Fruit fly (Drosophila melanogaster) whole organism, embryonic: ENCODE results near the gene Pka-C3.

ENCODE experiments used
- Abd-B ChIP-seq: fragments of 200-800 bp; sonication (Bioruptor generic); optimal IDR thresholded peaks from 2 replicates; lab custom pipeline; 2018; ENCODE audit warnings: missing biosample characterization, mild to moderate bottlenecking, missing genetic modification characterization, moderate library complexity
- C15 ChIP-seq: fragments of 200-800 bp; sonication (Bioruptor generic); IDR thresholded peaks from 3 replicates; pipeline ENCODE4 v1.3.6; 2022; ENCODE audit warnings: missing biosample characterization, missing genetic modification characterization
- CG13296 ChIP-seq: fragments of 200-800 bp; sonication (Bioruptor generic); optimal IDR thresholded peaks from 3 replicates; lab custom pipeline; 2018; ENCODE audit warnings: missing biosample characterization, mild to moderate bottlenecking, missing genetic modification characterization
- CG13894 ChIP-seq: fragments of 200-800 bp; sonication (Bioruptor generic); optimal IDR thresholded peaks from 3 replicates; lab custom pipeline; 2018; ENCODE audit warnings: missing biosample characterization, mild to moderate bottlenecking, missing genetic modification characterization, moderate library complexity
- CG14965 ChIP-seq: fragments of 200-800 bp; sonication (Bioruptor generic); optimal IDR thresholded peaks from 2 replicates; lab custom pipeline; 2016; ENCODE audit warnings: missing biosample characterization, missing genetic modification characterization, borderline replicate concordance
- CG17359 ChIP-seq: fragments of 200-800 bp; sonication (Bioruptor generic); optimal IDR thresholded peaks from 3 replicates; lab custom pipeline; 2018; ENCODE audit warnings: missing biosample characterization, mild to moderate bottlenecking, missing genetic modification characterization, moderate library complexity
- CG7987 ChIP-seq: fragments of 200-800 bp; sonication (Bioruptor generic); optimal IDR thresholded peaks from 2 replicates; lab custom pipeline; 2018; ENCODE audit warnings: missing biosample characterization, mild to moderate bottlenecking, missing genetic modification characterization, moderate library complexity
- CG9817 ChIP-seq: fragments of 200-800 bp; sonication (Bioruptor generic); optimal IDR thresholded peaks from 2 replicates; lab custom pipeline; 2018; ENCODE audit warnings: missing biosample characterization, mild to moderate bottlenecking, missing genetic modification characterization, moderate library complexity
- CrebB ChIP-seq: fragments of 200-800 bp; sonication (Bioruptor generic); optimal IDR thresholded peaks from 3 replicates; lab custom pipeline; 2018; ENCODE audit warnings: missing biosample characterization, mild to moderate bottlenecking, missing genetic modification characterization
- Dll ChIP-seq: fragments of 200-800 bp; sonication (Bioruptor generic); IDR thresholded peaks from 4 replicates; pipeline ENCODE4 v1.3.6; 2022; ENCODE audit warnings: missing biosample characterization, missing genetic modification characterization; ENCODE audit not compliant: partially characterized antibody
- Gug ChIP-seq: fragments of 200-800 bp; sonication (Bioruptor generic); IDR thresholded peaks from 4 replicates; pipeline ENCODE4 v1.3.6; 2022; ENCODE audit warnings: missing biosample characterization, missing genetic modification characterization
- TFAM ChIP-seq: fragments of 200-800 bp; sonication (Bioruptor generic); optimal IDR thresholded peaks from 2 replicates; lab custom pipeline; 2017; ENCODE audit warnings: missing biosample characterization, missing genetic modification characterization, inconsistent platforms
- cato ChIP-seq: fragments of 200-800 bp; sonication (Bioruptor generic); optimal IDR thresholded peaks from 2 replicates; lab custom pipeline; 2016; ENCODE audit warnings: missing biosample characterization, missing genetic modification characterization, borderline replicate concordance
- dm ChIP-seq: fragments of 200-800 bp; sonication (Bioruptor generic); optimal IDR thresholded peaks from 3 replicates; lab custom pipeline; 2016; ENCODE audit warnings: missing biosample characterization, missing genetic modification characterization

- TF ChIP-seq CG13894 (tag; lab: Kevin White, UChicago) (no peak), dm (GFP tag; lab: Kevin White, UChicago) (no peak), CG14965 (GFP tag; lab: Kevin White, UChicago) (no peak), CG7987 (no peak), Abd-B (GFP tag; lab: Kevin White, UChicago) (no peak), Gug (GFP tag; lab: Robert Waterston, UW) (no peak), Dll (no peak), TFAM (no peak), CG17359 (tag; lab: Kevin White, UChicago) (no peak), cato (GFP tag; lab: Kevin White, UChicago) (no peak), CrebB (tag; lab: Kevin White, UChicago) (no peak), C15 (GFP tag; lab: Robert Waterston, UW) (no peak), CG9817 (tag; lab: Kevin White, UChicago) (no peak), CG13296 (GFP tag; lab: Kevin White, UChicago) (no peak)
These were observed 705 bp downstream of the Pka-C3 start for dm6 chr3L:15953892-15954291.
